Worm (Caenorhabditis elegans) whole organism, L4 larva: ENCODE results near the gene D1086.3.

Experiments
- F26F4.8 ChIP-seq: fragments of 200-800 bp; sonication (Bioruptor generic); conservative IDR thresholded peaks from 2 replicates; pipeline ENCODE4 v1.3.6; 2022; ENCODE audit warnings: missing genetic modification characterization, missing compliant biosample characterization
- F49E8.2 ChIP-seq: sonication (generic microtip); optimal IDR thresholded peaks from 2 replicates; lab custom pipeline; 2016; ENCODE audit warnings: missing compliant biosample characterization, mild to moderate bottlenecking, missing genetic modification characterization, borderline replicate concordance
- Y75B8A.6 ChIP-seq: fragments of 200-800 bp; sonication (Bioruptor generic); IDR thresholded peaks from 2 replicates; pipeline ENCODE4 v1.3.6; 2022; ENCODE audit warnings: missing genetic modification reagents, missing genetic modification characterization, missing compliant biosample characterization
- aha-1 ChIP-seq: fragments of 150-350 bp; peaks from one replicate; lab custom pipeline; 2014; ENCODE audit warnings: missing biosample characterization, missing genetic modification characterization
- arid-1 ChIP-seq: fragments of 200-800 bp; sonication (Bioruptor generic); conservative IDR thresholded peaks from 2 replicates; pipeline ENCODE4 v1.3.6; 2022; ENCODE audit warnings: missing genetic modification reagents, missing genetic modification characterization, missing compliant biosample characterization
- ceh-28 ChIP-seq: fragments of 150-350 bp; optimal IDR thresholded peaks from 2 replicates; lab custom pipeline; 2014; ENCODE audit warnings: missing biosample characterization, missing genetic modification reagents, missing genetic modification characterization
- ceh-62 ChIP-seq: sonication (generic microtip); optimal IDR thresholded peaks from 2 replicates; lab custom pipeline; 2017; ENCODE audit warnings: missing biosample characterization, missing genetic modification characterization
- ceh-82 ChIP-seq: sonication (generic microtip); optimal IDR thresholded peaks from 2 replicates; lab custom pipeline; 2017; ENCODE audit warnings: missing biosample characterization, missing genetic modification characterization
- daf-16 ChIP-seq, 3 experiments: sonication (generic microtip); optimal IDR thresholded peaks; 2 replicates each; lab custom pipeline; 2016 to 2017; ENCODE audit warnings: missing genetic modification characterization in 3 of 3, missing genetic modification reagents in 3 of 3, mild to moderate bottlenecking in 2 of 3, missing compliant biosample characterization in 2 of 3, missing biosample characterization in 1 of 3, moderate library complexity in 1 of 3
- dmd-6 ChIP-seq: fragments of 200-800 bp; sonication (Bioruptor generic); IDR thresholded peaks from 2 replicates; pipeline ENCODE4 v1.3.6; 2022; ENCODE audit warnings: missing genetic modification reagents, missing genetic modification characterization, missing compliant biosample characterization
- dmd-9 ChIP-seq: fragments of 200-800 bp; sonication (Bioruptor generic); IDR thresholded peaks from 2 replicates; pipeline ENCODE4 v1.3.6; 2022; ENCODE audit warnings: missing genetic modification reagents, missing genetic modification characterization, missing compliant biosample characterization
- dpl-1 ChIP-seq: fragments of 150-350 bp; optimal IDR thresholded peaks from 2 replicates; lab custom pipeline; 2014; ENCODE audit warnings: missing biosample characterization, missing genetic modification reagents, missing genetic modification characterization
- egl-43 ChIP-seq: fragments of 200-800 bp; sonication (Bioruptor generic); IDR thresholded peaks from 2 replicates; pipeline ENCODE4 v1.3.6; 2022; ENCODE audit warnings: missing genetic modification reagents, missing genetic modification characterization, missing compliant biosample characterization
- gei-8 ChIP-seq: fragments of 200-800 bp; sonication (Bioruptor generic); optimal IDR thresholded peaks from 2 replicates; lab custom pipeline; 2018; ENCODE audit warnings: mild to moderate bottlenecking, missing genetic modification characterization, missing compliant biosample characterization
- hlh-11 ChIP-seq: fragments of 200-800 bp; sonication (Bioruptor generic); optimal IDR thresholded peaks from 2 replicates; lab custom pipeline; 2018; ENCODE audit warnings: mild to moderate bottlenecking, missing genetic modification characterization, missing compliant biosample characterization
- hmg-1.1 ChIP-seq: fragments of 200-800 bp; sonication (Bioruptor generic); IDR thresholded peaks from 2 replicates; pipeline ENCODE4 v1.3.6; 2022; ENCODE audit warnings: missing genetic modification reagents, missing genetic modification characterization, missing compliant biosample characterization
- lin-39 ChIP-seq: fragments of 150-350 bp; optimal IDR thresholded peaks from 2 replicates; lab custom pipeline; 2014; ENCODE audit warnings: missing biosample characterization, missing genetic modification reagents, missing genetic modification characterization
- lir-3 ChIP-seq: sonication (generic microtip); optimal IDR thresholded peaks from 2 replicates; lab custom pipeline; 2016; ENCODE audit warnings: mild to moderate bottlenecking, missing genetic modification characterization, missing compliant biosample characterization
- lsy-2 ChIP-seq, 2 experiments: fragments of 150-350 bp in 1 of 2; sonication (generic microtip) in 1 of 2; optimal IDR thresholded peaks; 2 replicates each; lab custom pipeline; 2014 to 2017; ENCODE audit warnings: missing biosample characterization in 2 of 2, missing genetic modification characterization in 2 of 2
- madf-5 ChIP-seq, 2 experiments: fragments of 200-800 bp; sonication (Bioruptor generic); IDR thresholded peaks; 2 replicates each; pipeline ENCODE4 v1.3.6; 2022; ENCODE audit warnings: missing compliant biosample characterization in 2 of 2, missing genetic modification characterization in 2 of 2
- madf-9 ChIP-seq: fragments of 200-800 bp; sonication (Bioruptor generic); conservative IDR thresholded peaks from 2 replicates; pipeline ENCODE4 v1.3.6; 2022; ENCODE audit warnings: missing genetic modification reagents, missing genetic modification characterization, missing compliant biosample characterization
- mep-1 ChIP-seq: fragments of 150-350 bp; sonication (generic microtip); optimal IDR thresholded peaks from 3 replicates; lab custom pipeline; 2014; ENCODE audit warnings: missing biosample characterization, missing genetic modification characterization
- mes-2 ChIP-seq: sonication (generic microtip); optimal IDR thresholded peaks from 2 replicates; lab custom pipeline; 2016; ENCODE audit warnings: missing genotype, mild to moderate bottlenecking, missing genetic modification characterization, missing compliant biosample characterization; ENCODE audit not compliant: poor library complexity, severe bottlenecking
- mxl-3 ChIP-seq: fragments of 200-800 bp; sonication (Bioruptor generic); optimal IDR thresholded peaks from 2 replicates; lab custom pipeline; 2018; ENCODE audit warnings: mild to moderate bottlenecking, missing genetic modification characterization, missing compliant biosample characterization
- nhr-10 ChIP-seq: fragments of 150-350 bp; optimal IDR thresholded peaks from 2 replicates; lab custom pipeline; 2014; ENCODE audit warnings: missing biosample characterization, missing genetic modification characterization
- nhr-237 ChIP-seq: sonication (generic microtip); optimal IDR thresholded peaks from 2 replicates; lab custom pipeline; 2017; ENCODE audit warnings: missing biosample characterization, missing genetic modification characterization
- nhr-25 ChIP-seq: sonication (generic microtip); optimal IDR thresholded peaks from 2 replicates; lab custom pipeline; 2017; ENCODE audit warnings: missing genetic modification characterization, mild to moderate bottlenecking, missing compliant biosample characterization, antibody characterized with exemption, moderate library complexity, borderline replicate concordance; ENCODE audit not compliant: insufficient read depth
- nhr-28 ChIP-seq: fragments of 150-350 bp; optimal IDR thresholded peaks from 2 replicates; lab custom pipeline; 2014; ENCODE audit warnings: missing biosample characterization, missing genetic modification characterization
- nhr-6 ChIP-seq: fragments of 150-350 bp; optimal IDR thresholded peaks from 2 replicates; lab custom pipeline; 2014; ENCODE audit warnings: missing biosample characterization, missing genetic modification characterization
- nhr-77 ChIP-seq: fragments of 150-350 bp; optimal IDR thresholded peaks from 2 replicates; lab custom pipeline; 2014; ENCODE audit warnings: missing biosample characterization, missing genetic modification characterization
- rbr-2 ChIP-seq: sonication (generic microtip); optimal IDR thresholded peaks from 2 replicates; lab custom pipeline; 2016; ENCODE audit warnings: missing genotype, missing genetic modification characterization, missing compliant biosample characterization
- saeg-2 ChIP-seq: fragments of 200-800 bp; sonication (Bioruptor generic); IDR thresholded peaks from 2 replicates; pipeline ENCODE4 v1.3.6; 2022; ENCODE audit warnings: missing genetic modification reagents, missing genetic modification characterization, missing compliant biosample characterization
- tag-97 ChIP-seq: fragments of 200-800 bp; sonication (Bioruptor generic); IDR thresholded peaks from 2 replicates; pipeline ENCODE4 v1.3.6; 2022; ENCODE audit warnings: missing genetic modification characterization, missing compliant biosample characterization
- unc-130 ChIP-seq: sonication (generic microtip); optimal IDR thresholded peaks from 2 replicates; lab custom pipeline; 2016; ENCODE audit warnings: missing genetic modification reagents, missing genetic modification characterization, missing compliant biosample characterization
- unc-39 ChIP-seq: sonication (generic microtip); optimal IDR thresholded peaks from 2 replicates; lab custom pipeline; 2017; ENCODE audit warnings: missing biosample characterization, missing genetic modification characterization
- unc-62 ChIP-seq, 3 experiments: fragments of 150-350 bp in 1 of 3; sonication (generic microtip); optimal IDR thresholded peaks in 2 of 3; peaks in 1 of 3; 1 replicate in 1 of 3; 2 replicates in 2 of 3; lab custom pipeline; 2014 to 2017; ENCODE audit warnings: missing biosample characterization in 3 of 3, missing genetic modification characterization in 3 of 3, missing genetic modification reagents in 3 of 3, missing genotype in 1 of 3
- zip-2 ChIP-seq: fragments of 150-350 bp; optimal IDR thresholded peaks from 2 replicates; lab custom pipeline; 2014; ENCODE audit warnings: missing biosample characterization, missing genetic modification characterization

The D1086.3 gene

DNA sequence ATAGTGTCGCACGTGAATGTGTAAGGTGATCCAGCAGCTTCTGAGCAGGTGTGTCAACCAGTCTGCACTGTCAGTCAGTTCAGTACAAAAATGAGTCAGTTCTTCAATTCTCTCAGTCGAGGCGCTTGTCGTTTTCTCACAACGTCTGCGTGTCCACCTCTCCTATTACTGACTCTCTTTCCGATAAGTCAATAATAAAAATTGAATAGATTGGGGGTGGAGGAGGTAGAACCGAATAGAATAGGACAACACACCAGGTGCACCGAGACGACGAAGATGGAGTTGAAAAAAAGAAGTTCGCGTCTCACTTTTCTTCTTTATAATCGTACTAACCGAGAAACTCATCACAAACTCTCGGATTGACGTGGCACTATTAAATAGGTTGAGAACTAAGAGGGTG lies 35.2 kb downstream of the D1086.3 start (continued):
- no peak for TF ChIP-seq ceh-62 (tag; lab: Kevin White, UChicago)
- no peak for TF ChIP-seq madf-9 (GFP tag; lab: Robert Waterston, UW)
- TF ChIP-seq lsy-2 (tag; optimal IDR thresholded peaks at IDR 0.05; lab: Kevin White, UChicago) = no peak
- no peak for TF ChIP-seq daf-16 (GFP tag; optimal IDR thresholded peaks at IDR 0.05; lab: Kevin White, UChicago)
- peak; percentile 27 for TF ChIP-seq daf-16 (tag; optimal IDR thresholded peaks at IDR 0.05; lab: Kevin White, UChicago)
- no peak for TF ChIP-seq F26F4.8 (GFP tag; lab: Robert Waterston, UW)
- TF ChIP-seq nhr-6 (tag; lab: Kevin White, UChicago) = peak; percentile 53
- TF ChIP-seq hlh-11 (tag; lab: Kevin White, UChicago) = peak; percentile 19
- no peak for TF ChIP-seq madf-5 (GFP tag; IDR thresholded peaks at IDR 0.05; lab: Robert Waterston, UW)
- TF ChIP-seq lir-3 (tag; lab: Kevin White, UChicago) = no peak
- TF ChIP-seq nhr-77 = no peak
- peak; percentile 6 for TF ChIP-seq rbr-2 (tag; lab: Kevin White, UChicago)
- no peak for TF ChIP-seq nhr-10
- TF ChIP-seq egl-43 (GFP tag; lab: Robert Waterston, UW) = no peak
- TF ChIP-seq mes-2 (tag; lab: Kevin White, UChicago) = no peak
- TF ChIP-seq ceh-82 (tag; lab: Kevin White, UChicago) = no peak
- TF ChIP-seq mxl-3 (GFP tag; lab: Kevin White, UChicago) = no peak
- no peak for TF ChIP-seq lin-39
- no peak for TF ChIP-seq nhr-237 (tag; lab: Kevin White, UChicago)
- no peak for TF ChIP-seq Y75B8A.6 (GFP tag; lab: Robert Waterston, UW)
- TF ChIP-seq nhr-25 (tag; lab: Kevin White, UChicago) = no peak
- TF ChIP-seq mep-1 (tag; lab: Kevin White, UChicago) = peak; percentile 32
- TF ChIP-seq arid-1 (GFP tag; lab: Robert Waterston, UW) = no peak
- TF ChIP-seq unc-130 (GFP tag; lab: Kevin White, UChicago) = no peak
- TF ChIP-seq gei-8 (GFP tag; lab: Kevin White, UChicago) = no peak
- 0 out of 2 replicates have a peak, but pooled peaks have one; percentile 28 for TF ChIP-seq hmg-1.1
- no peak for TF ChIP-seq saeg-2 (GFP tag; lab: Robert Waterston, UW)

DNA sequence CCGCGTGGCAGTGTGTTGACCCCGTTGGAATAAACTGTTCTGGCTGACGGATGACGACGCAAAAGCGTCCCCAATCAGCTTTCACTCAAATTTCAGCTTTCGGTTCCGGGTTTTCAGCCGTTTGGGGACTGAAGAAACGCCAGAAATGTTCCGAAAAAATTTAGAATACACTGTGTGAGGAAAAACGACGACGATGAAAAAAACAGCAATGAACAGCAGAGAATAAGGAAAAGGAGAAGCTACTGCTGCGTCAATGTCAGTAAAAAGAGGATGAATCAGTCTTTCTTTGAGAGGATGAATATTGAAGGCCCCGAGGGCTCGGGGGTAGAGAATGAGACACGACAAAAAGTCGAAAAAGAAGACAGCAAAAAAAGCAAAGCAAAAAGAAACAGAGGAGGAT lies 36.3 kb downstream of the D1086.3 start:
- TF ChIP-seq aha-1 (tag; lab: Kevin White, UChicago) (peak; percentile 97), mep-1 (tag; lab: Kevin White, UChicago) (no peak), hlh-11 (tag; lab: Kevin White, UChicago) (no peak), unc-62 (GFP tag; optimal IDR thresholded peaks at IDR 0.05 in 1 of 2; lab: Kevin White, UChicago) (peak in 1 of 2 experiments; percentile 45), unc-62 (tag; optimal IDR thresholded peaks at IDR 0.05; lab: Kevin White, UChicago) (no peak)

DNA sequence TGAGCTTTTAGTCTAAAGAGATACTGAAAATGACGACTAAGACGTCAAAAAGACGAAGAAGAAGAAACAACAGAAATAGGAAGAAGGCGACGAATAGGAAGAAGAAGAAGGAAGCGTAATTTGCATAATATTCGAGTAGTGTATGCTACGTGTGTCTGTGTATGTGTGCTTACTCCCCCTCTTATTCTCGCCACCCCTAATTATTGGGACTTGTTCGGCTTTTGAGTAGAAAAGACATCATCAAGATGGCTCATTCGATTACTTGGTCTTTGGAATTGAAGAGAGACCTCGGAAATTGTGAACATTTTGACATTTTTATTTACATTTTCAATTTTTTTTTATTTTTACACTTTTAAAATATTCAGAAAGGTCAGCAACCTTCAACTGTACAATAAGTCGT lies 37.6 kb downstream of the D1086.3 start:
- TF ChIP-seq unc-62 (GFP tag; optimal IDR thresholded peaks at IDR 0.05 in 1 of 2; lab: Kevin White, UChicago) (peak in 1 of 2 experiments; percentile 57), unc-62 (tag; optimal IDR thresholded peaks at IDR 0.05; lab: Kevin White, UChicago) (no peak), aha-1 (tag; lab: Kevin White, UChicago) (no peak), F49E8.2 (tag; lab: Kevin White, UChicago) (no peak)
- TF ChIP-seq, all 104 proteins: peak for 1

DNA sequence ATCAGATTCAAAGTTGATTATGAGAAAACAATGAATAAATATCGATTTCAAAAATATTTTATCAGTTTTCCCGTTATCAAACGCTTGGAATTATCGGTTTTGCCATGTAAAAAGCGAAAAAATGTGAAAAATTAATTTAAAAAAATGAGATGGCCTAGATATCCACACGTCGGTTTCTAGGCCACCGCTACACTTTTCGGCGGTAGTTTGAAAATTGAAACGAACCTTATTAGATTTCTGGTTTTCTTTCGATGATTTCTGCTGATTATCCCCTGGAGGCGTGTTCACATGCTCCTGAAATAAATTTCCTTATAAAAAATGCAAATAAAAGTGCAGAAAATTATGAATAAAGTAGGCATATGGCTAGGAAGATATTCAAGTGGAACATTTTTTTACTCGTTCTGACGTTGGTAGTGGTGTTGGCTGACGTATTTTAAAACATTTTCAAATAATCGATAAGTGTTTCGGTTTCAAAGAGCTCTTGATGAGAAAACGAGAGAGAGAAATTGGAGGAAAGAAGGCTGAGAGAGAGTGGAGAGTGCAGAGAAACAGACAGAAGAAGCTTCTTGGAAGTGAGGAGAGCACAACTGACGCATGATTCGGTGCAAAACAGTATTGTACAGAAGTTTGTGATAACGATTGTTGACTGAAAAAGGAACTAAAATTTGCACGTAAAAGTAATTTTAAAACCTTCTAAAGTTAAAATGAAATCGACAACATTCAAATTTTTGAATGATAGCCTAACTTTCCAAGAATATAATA lies 40.6 kb downstream of the D1086.3 start:
- TF ChIP-seq mes-2 (tag; lab: Kevin White, UChicago) (peak; percentile 53), F49E8.2 (tag; lab: Kevin White, UChicago) (no peak), daf-16 (GFP tag; optimal IDR thresholded peaks at IDR 0.05; lab: Kevin White, UChicago) (no peak), daf-16 (tag; optimal IDR thresholded peaks at IDR 0.05; lab: Kevin White, UChicago) (peak; percentile 60), dmd-6 (peak; percentile 43), hlh-11 (tag; lab: Kevin White, UChicago) (peak; percentile 5), dpl-1 (GFP tag; lab: Kevin White, UChicago) (peak; percentile 14), ceh-28 (tag; lab: Kevin White, UChicago) (peak; percentile 2), zip-2 (no peak), unc-39 (no peak), nhr-28 (tag; lab: Kevin White, UChicago) (peak; percentile 29), tag-97 (GFP tag; lab: Robert Waterston, UW) (no peak), unc-62 (GFP tag; optimal IDR thresholded peaks at IDR 0.05 in 1 of 2; lab: Kevin White, UChicago) (no peak), unc-62 (tag; optimal IDR thresholded peaks at IDR 0.05; lab: Kevin White, UChicago) (no peak), gei-8 (GFP tag; lab: Kevin White, UChicago) (no peak), dmd-9 (no peak)
